Fruit fly (Drosophila melanogaster): ENCODE data around the gene Spn38F.

DNA sequence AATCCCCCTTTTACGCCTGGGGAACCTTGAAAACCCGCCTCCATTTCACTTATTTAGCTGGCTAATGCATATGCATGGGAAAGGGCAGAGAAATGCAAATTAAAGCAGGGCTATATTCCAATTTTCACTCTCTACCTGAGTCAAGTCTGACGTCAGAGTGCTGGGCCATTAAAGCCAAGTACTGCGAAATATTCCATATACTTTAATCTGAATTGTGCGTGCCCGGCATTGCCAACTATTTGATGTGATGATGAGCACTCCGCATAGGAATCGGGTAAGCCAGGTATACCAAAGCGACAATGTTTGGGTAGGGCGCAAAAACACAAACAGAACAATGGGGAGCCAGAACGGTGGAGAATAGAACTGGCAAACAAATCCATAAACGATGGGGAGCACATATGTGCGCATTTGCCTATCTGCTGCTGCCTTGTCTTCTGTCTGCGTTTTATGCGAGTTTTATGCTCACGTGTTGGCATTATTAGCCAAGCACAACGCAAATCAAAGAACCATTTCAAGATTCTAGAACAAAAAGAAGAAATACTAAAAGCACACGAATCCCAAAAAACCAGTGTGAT lies 41.9 kb upstream of the Spn38F start:
- no peak for TF ChIP-seq CG7045 (GFP tag; optimal IDR thresholded peaks at IDR 0.05)
- no peak for TF ChIP-seq Crg-1 (GFP tag; optimal IDR thresholded peaks at IDR 0.05)
- TF ChIP-seq pad (GFP tag; optimal IDR thresholded peaks at IDR 0.05), result no peak
- TF ChIP-seq cnc (optimal IDR thresholded peaks at IDR 0.05), result no peak
- no peak for TF ChIP-seq bab1 (GFP tag; optimal IDR thresholded peaks at IDR 0.05)
- TF ChIP-seq Clk (GFP tag; optimal IDR thresholded peaks at IDR 0.05), result no peak
- TF ChIP-seq kay (GFP tag; ENCODE audit: borderline replicate concordance), result peak; percentile 69
- TF ChIP-seq CG5204 (GFP tag; optimal IDR thresholded peaks at IDR 0.05), result no peak
- no peak for TF ChIP-seq tj (GFP tag; optimal IDR thresholded peaks at IDR 0.05)
- no peak for TF ChIP-seq CG12768 (GFP tag; optimal IDR thresholded peaks at IDR 0.05)
- no peak for TF ChIP-seq cic (GFP tag; optimal IDR thresholded peaks at IDR 0.05)
- no peak for TF ChIP-seq CG11617 (GFP tag; optimal IDR thresholded peaks at IDR 0.05)
